Worm (Caenorhabditis elegans): ENCODE data around the gene str-256.

The str-256 gene

ce11 chrV:532046-532445, 30.9 kb upstream of the str-256 start, which contains the start of gene nhr-58 (continued):
- TF ChIP-seq egl-13 (tag; optimal IDR thresholded peaks at IDR 0.05) = no peak
- TF ChIP-seq lin-14 (GFP tag; optimal IDR thresholded peaks at IDR 0.05) = peak; percentile 99
- TF ChIP-seq ceh-82 (tag; optimal IDR thresholded peaks at IDR 0.05) = peak in 2 of 3 experiments; percentile 12 to 54
- TF ChIP-seq hlh-4 (tag; optimal IDR thresholded peaks at IDR 0.05) = no peak
- TF ChIP-seq ces-1 (GFP tag; optimal IDR thresholded peaks at IDR 0.05) = no peak
- peak; percentile 70 to 83 for TF ChIP-seq egl-27 (tag; optimal IDR thresholded peaks at IDR 0.05)
- TF ChIP-seq alr-1 (tag; optimal IDR thresholded peaks at IDR 0.05; ENCODE audit: borderline replicate concordance) = no peak
- TF ChIP-seq isw-1 (GFP tag; IDR thresholded peaks at IDR 0.05) = no peak
- TF ChIP-seq nhr-76 (tag; optimal IDR thresholded peaks at IDR 0.05) = no peak
- TF ChIP-seq hpl-2 (GFP tag; optimal IDR thresholded peaks at IDR 0.05) = no peak

DNA sequence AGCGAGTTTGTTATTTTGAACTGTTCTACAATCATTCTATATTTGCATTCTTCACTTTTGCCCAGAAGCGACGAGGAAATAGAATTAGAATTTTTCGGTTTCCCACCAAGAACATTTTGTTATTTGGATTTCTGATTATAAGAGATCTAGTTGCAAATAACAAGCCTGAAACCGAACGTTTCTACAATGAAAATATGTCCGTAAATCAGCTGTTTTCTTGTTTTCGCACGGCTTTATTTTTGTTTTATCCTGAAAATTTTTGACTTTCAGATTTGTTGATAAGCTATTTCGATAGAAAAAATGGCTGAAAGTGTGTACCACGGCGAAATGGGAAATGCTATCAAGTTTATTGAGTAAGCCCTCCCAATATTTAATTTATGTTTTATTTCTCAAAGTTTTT, 26.5 kb upstream of the str-256 start, which contains the start of gene srw-108:
TSS of gene srw-108 (plus strand) at position 301 of the 400 bp plus-strand sequence.
- TF ChIP-seq isw-1 (GFP tag; IDR thresholded peaks at IDR 0.05) = no peak
- no peak for TF ChIP-seq lir-3 (tag; optimal IDR thresholded peaks at IDR 0.05; ENCODE audit: poor library complexity)
- TF ChIP-seq alr-1 (tag; optimal IDR thresholded peaks at IDR 0.05; ENCODE audit: borderline replicate concordance) = no peak
- no peak for TF ChIP-seq lin-39 (tag; optimal IDR thresholded peaks at IDR 0.05)
- no peak for TF ChIP-seq grh-1 (GFP tag; IDR thresholded peaks at IDR 0.05)
- TF ChIP-seq pax-3 (tag; optimal IDR thresholded peaks at IDR 0.05) = no peak
- no peak for TF ChIP-seq ceh-90 (tag; optimal IDR thresholded peaks at IDR 0.05)
- no peak for TF ChIP-seq nhr-28 (tag; optimal IDR thresholded peaks at IDR 0.05)

ce11 chrV:525040-525439, 23.9 kb upstream of the str-256 start, which contains the start of gene R11G11.16:
Gene R11G11.16, minus strand, starts transcription at chrV:525140.
- no peak for TF ChIP-seq vab-15 (tag; optimal IDR thresholded peaks at IDR 0.05)
- no peak for TF ChIP-seq ceh-8 (GFP tag; optimal IDR thresholded peaks at IDR 0.05)
- no peak for TF ChIP-seq zip-4 (GFP tag; optimal IDR thresholded peaks at IDR 0.05)
- no peak for TF ChIP-seq fkh-8 (tag; optimal IDR thresholded peaks at IDR 0.05)
- TF ChIP-seq lin-15B (tag; optimal IDR thresholded peaks at IDR 0.05) = no peak
- no peak for TF ChIP-seq unc-86 (tag; optimal IDR thresholded peaks at IDR 0.05)
- no peak for TF ChIP-seq sup-37 (GFP tag; optimal IDR thresholded peaks at IDR 0.05)
- no peak for TF ChIP-seq mep-1 (tag; optimal IDR thresholded peaks at IDR 0.05)
- TF ChIP-seq lir-3 (tag; optimal IDR thresholded peaks at IDR 0.05; ENCODE audit: poor library complexity) = no peak
- TF ChIP-seq hpl-2 (GFP tag; optimal IDR thresholded peaks at IDR 0.05) = no peak
- no peak for TF ChIP-seq alr-1 (tag; optimal IDR thresholded peaks at IDR 0.05; ENCODE audit: borderline replicate concordance)
- no peak for TF ChIP-seq nhr-77 (tag; optimal IDR thresholded peaks at IDR 0.05)
- TF ChIP-seq mef-2 (tag; optimal IDR thresholded peaks at IDR 0.05) = no peak
- no peak for TF ChIP-seq egl-13 (tag; optimal IDR thresholded peaks at IDR 0.05)
- TF ChIP-seq ceh-88 (GFP tag; IDR thresholded peaks at IDR 0.05) = no peak

ce11 chrV:524058-524457, 22.9 kb upstream of the str-256 start, which contains the start of gene lipl-3:
Gene lipl-3, minus strand, starts transcription at chrV:524218.
- TF ChIP-seq nhr-84 (tag; optimal IDR thresholded peaks at IDR 0.05) = no peak
- no peak for TF ChIP-seq pag-3 (tag; optimal IDR thresholded peaks at IDR 0.05; ENCODE audit: borderline replicate concordance, insufficient read depth)
- no peak for TF ChIP-seq pqm-1 (tag; optimal IDR thresholded peaks at IDR 0.05)
- no peak for TF ChIP-seq efl-1 (optimal IDR thresholded peaks at IDR 0.05)
- no peak for TF ChIP-seq efl-1 (GFP tag; optimal IDR thresholded peaks at IDR 0.05 in 1 of 2)
- TF ChIP-seq fkh-4 (tag; optimal IDR thresholded peaks at IDR 0.05; ENCODE audit: borderline replicate concordance) = no peak
- no peak for TF ChIP-seq hpl-2 (GFP tag; optimal IDR thresholded peaks at IDR 0.05)
- TF ChIP-seq fkh-8 (tag; optimal IDR thresholded peaks at IDR 0.05) = no peak
- no peak for TF ChIP-seq C16A3.4 (tag; optimal IDR thresholded peaks at IDR 0.05)
- no peak for TF ChIP-seq aly-2 (tag; optimal IDR thresholded peaks at IDR 0.05)
- no peak for TF ChIP-seq elt-3 (tag; optimal IDR thresholded peaks at IDR 0.05)
- no peak for TF ChIP-seq nhr-71 (tag; optimal IDR thresholded peaks at IDR 0.05)
- no peak for TF ChIP-seq nhr-11 (tag; optimal IDR thresholded peaks at IDR 0.05)
- TF ChIP-seq ceh-88 (GFP tag; IDR thresholded peaks at IDR 0.05) = no peak
- no peak for TF ChIP-seq nhr-47 (tag; optimal IDR thresholded peaks at IDR 0.05)
- TF ChIP-seq hlh-4 (tag; optimal IDR thresholded peaks at IDR 0.05) = no peak

All from whole organism, L1 larva.